Worm (Caenorhabditis elegans) whole organism, midembryonic: ENCODE data around the gene daf-42.

Experiments
- T22C8.4 ChIP-seq: fragments of 200-800 bp; sonication (Bioruptor generic); IDR thresholded peaks from 2 replicates; pipeline ENCODE4 v1.3.6; 2022; ENCODE audit warnings: missing genetic modification characterization, missing compliant biosample characterization
- cog-1 ChIP-seq: sonication (generic microtip); optimal IDR thresholded peaks from 2 replicates; lab custom pipeline; 2016; ENCODE audit warnings: missing genetic modification characterization, missing compliant biosample characterization
- flt-1 ChIP-seq: fragments of 200-800 bp; sonication (Bioruptor generic); IDR thresholded peaks from 2 replicates; pipeline ENCODE4 v1.3.6; 2022; ENCODE audit warnings: missing genetic modification characterization, missing compliant biosample characterization
- klf-2 ChIP-seq: fragments of 200-800 bp; sonication (Bioruptor generic); conservative IDR thresholded peaks from 2 replicates; pipeline ENCODE4 v1.3.6; 2022; ENCODE audit warnings: missing genetic modification reagents, missing genetic modification characterization, missing compliant biosample characterization
- med-1 ChIP-seq: sonication (generic microtip); optimal IDR thresholded peaks from 2 replicates; lab custom pipeline; 2017; ENCODE audit warnings: missing genetic modification characterization, mild to moderate bottlenecking, missing compliant biosample characterization, antibody characterized with exemption, missing genetic modification reagents; ENCODE audit not compliant: insufficient read depth
- ref-1 ChIP-seq: fragments of 200-800 bp; sonication (Bioruptor generic); conservative IDR thresholded peaks from 2 replicates; pipeline ENCODE4 v1.3.6; 2022; ENCODE audit warnings: missing genetic modification reagents, missing genetic modification characterization, missing compliant biosample characterization
- tab-1 ChIP-seq: fragments of 200-800 bp; sonication (Bioruptor generic); IDR thresholded peaks from 2 replicates; pipeline ENCODE4 v1.3.6; 2022; ENCODE audit warnings: missing genetic modification characterization, missing compliant biosample characterization
- ztf-23 ChIP-seq: fragments of 200-800 bp; sonication (Bioruptor generic); IDR thresholded peaks from 2 replicates; pipeline ENCODE4 v1.3.6; 2022; ENCODE audit warnings: missing genetic modification reagents, missing genetic modification characterization, missing compliant biosample characterization
- ztf-29 ChIP-seq: fragments of 200-800 bp; sonication (Bioruptor generic); IDR thresholded peaks from 2 replicates; pipeline ENCODE4 v1.3.6; 2022; ENCODE audit warnings: missing genetic modification reagents, missing genetic modification characterization, missing compliant biosample characterization

Gene daf-42

ce11 chrIV:7310410-7310809 is 36.2 kb downstream of the daf-42 start, which contains the start of gene grl-4:
Gene grl-4, minus strand, starts transcription at chrIV:7310760.
- TF ChIP-seq ztf-29 (GFP tag; lab: Robert Waterston, UW) (no peak), cog-1 (tag; lab: Kevin White, UChicago) (no peak), med-1 (GFP tag; lab: Kevin White, UChicago) (no peak), tab-1 (GFP tag; lab: Robert Waterston, UW) (no peak), ztf-23 (GFP tag; lab: Robert Waterston, UW) (no peak), ref-1 (GFP tag; lab: Robert Waterston, UW) (no peak), klf-2 (GFP tag; lab: Robert Waterston, UW) (no peak), flt-1 (GFP tag; lab: Robert Waterston, UW) (no peak), T22C8.4 (GFP tag; lab: Robert Waterston, UW) (no peak)

DNA sequence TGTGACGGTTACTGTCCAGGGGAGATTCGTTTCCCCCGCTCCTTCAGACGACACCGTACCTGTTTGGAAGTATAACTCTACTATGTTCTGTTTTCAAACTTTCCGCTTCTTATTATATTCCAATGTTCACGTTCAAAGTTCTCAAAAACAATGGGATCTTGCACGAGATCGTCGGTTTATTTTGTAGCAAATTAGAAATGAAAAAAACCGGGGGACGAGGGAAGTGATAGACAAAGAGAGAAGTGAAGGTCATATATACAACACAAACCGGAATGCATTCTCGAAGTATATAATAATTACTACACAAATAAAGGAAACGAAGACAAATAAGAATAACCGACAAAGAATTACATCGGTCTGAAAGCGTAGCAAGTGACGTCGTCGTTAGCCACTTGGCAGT is 37.0 kb downstream of the daf-42 start:
- TF ChIP-seq tab-1 (GFP tag; lab: Robert Waterston, UW) (no peak), flt-1 (GFP tag; lab: Robert Waterston, UW) (no peak), klf-2 (GFP tag; lab: Robert Waterston, UW) (no peak), med-1 (GFP tag; lab: Kevin White, UChicago) (no peak)

DNA sequence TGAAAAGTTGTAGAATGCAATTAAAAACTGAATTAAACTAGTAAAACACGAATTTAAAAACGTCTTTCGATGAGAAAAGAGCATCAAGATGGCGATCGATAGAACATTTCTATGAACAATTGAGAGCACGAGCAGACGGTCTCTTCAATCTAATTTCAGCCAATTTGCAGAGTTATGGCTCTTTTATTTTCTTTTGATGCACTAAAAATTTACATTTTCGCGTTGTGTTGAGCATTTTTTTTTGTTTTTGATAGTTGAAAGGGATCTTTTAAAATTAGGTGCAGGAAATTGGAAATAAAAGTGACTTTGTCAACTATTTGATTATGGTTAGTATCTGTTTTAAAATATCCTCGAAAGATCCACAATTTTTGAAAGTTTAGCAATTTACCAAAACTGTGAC is 37.7 kb downstream of the daf-42 start, which contains the start of gene F42C5.6:
Gene F42C5.6 (minus strand): TSS at position 101 of the 400 bp plus-strand sequence.
- TF ChIP-seq flt-1 (GFP tag; lab: Robert Waterston, UW), result no peak
- no peak for TF ChIP-seq cog-1 (tag; lab: Kevin White, UChicago)
- TF ChIP-seq ztf-29 (GFP tag; lab: Robert Waterston, UW), result no peak
- no peak for TF ChIP-seq ztf-23 (GFP tag; lab: Robert Waterston, UW)
- TF ChIP-seq ref-1 (GFP tag; lab: Robert Waterston, UW), result no peak
- TF ChIP-seq T22C8.4 (GFP tag; lab: Robert Waterston, UW), result no peak
- no peak for TF ChIP-seq med-1 (GFP tag; lab: Kevin White, UChicago)
- no peak for TF ChIP-seq tab-1 (GFP tag; lab: Robert Waterston, UW)
- TF ChIP-seq klf-2 (GFP tag; lab: Robert Waterston, UW), result no peak

DNA sequence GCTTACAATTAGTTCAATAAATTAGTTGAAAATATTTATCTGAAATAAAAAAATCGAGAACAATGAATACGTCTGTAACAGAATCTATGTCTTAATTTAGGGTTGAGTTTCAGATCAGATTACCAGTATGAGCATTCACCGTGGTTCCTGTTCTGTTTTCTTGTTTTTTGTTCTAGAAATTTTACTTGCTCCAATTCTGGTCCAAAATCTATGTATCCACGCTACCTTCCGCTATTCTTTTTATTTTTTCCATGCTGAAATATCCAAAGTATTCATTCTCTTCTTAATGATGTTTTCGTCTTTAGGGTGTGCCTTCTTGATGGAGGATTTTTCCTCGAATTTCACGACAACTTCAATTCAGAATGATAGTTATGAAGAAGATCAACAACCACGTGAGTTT is 41.3 kb downstream of the daf-42 start, which contains the start of gene npr-27:
Gene npr-27 (plus strand): TSS at position 301 of the 400 bp plus-strand sequence.
- no peak for TF ChIP-seq tab-1 (GFP tag; lab: Robert Waterston, UW)
- no peak for TF ChIP-seq med-1 (GFP tag; lab: Kevin White, UChicago)

DNA sequence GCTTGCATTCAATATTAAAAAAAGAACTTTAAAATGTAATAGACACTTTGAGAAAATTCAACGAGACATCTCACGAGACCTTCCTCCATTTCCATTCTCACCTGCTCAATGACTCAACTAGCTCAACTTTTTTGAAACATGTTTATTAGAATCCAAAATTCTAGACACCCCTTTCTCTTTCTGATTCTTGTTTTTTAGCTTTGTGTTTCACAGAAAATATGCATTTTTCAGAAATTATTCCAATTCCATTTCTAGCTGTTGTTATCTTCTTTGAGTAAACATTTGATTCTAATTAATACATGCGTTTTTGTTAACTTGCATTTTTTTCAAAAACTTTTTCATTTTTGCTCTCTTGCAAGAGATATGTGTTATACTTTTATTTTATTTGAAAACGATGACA is 45.2 kb downstream of the daf-42 start:
- TF ChIP-seq med-1 (GFP tag; lab: Kevin White, UChicago) (no peak), T22C8.4 (GFP tag; lab: Robert Waterston, UW) (no peak), ztf-29 (GFP tag; lab: Robert Waterston, UW) (no peak), tab-1 (GFP tag; lab: Robert Waterston, UW) (no peak), klf-2 (GFP tag; lab: Robert Waterston, UW) (no peak), ztf-23 (GFP tag; lab: Robert Waterston, UW) (no peak), flt-1 (GFP tag; lab: Robert Waterston, UW) (no peak), cog-1 (tag; lab: Kevin White, UChicago) (no peak), ref-1 (GFP tag; lab: Robert Waterston, UW) (no peak)

- no peak for TF ChIP-seq cog-1 (tag; lab: Kevin White, UChicago)
- no peak for TF ChIP-seq ztf-23 (GFP tag; lab: Robert Waterston, UW)
- no peak for TF ChIP-seq flt-1 (GFP tag; lab: Robert Waterston, UW)
- no peak for TF ChIP-seq tab-1 (GFP tag; lab: Robert Waterston, UW)
- TF ChIP-seq med-1 (GFP tag; lab: Kevin White, UChicago), result no peak
- TF ChIP-seq ztf-29 (GFP tag; lab: Robert Waterston, UW), result no peak
- TF ChIP-seq klf-2 (GFP tag; lab: Robert Waterston, UW), result no peak
- no peak for TF ChIP-seq ref-1 (GFP tag; lab: Robert Waterston, UW)
- no peak for TF ChIP-seq T22C8.4 (GFP tag; lab: Robert Waterston, UW)
Observed at ce11 chrIV:7294121-7294520, 52.5 kb downstream of the daf-42 start, which contains the start of gene F42C5.5. Gene F42C5.5, minus strand, starts transcription at chrIV:7294221.

ce11 chrIV:7291957-7292356 is 54.7 kb downstream of the daf-42 start, which contains the start of gene F42C5.4:
Gene F42C5.4, minus strand, starts transcription at chrIV:7292127.
- TF ChIP-seq ref-1 (GFP tag; lab: Robert Waterston, UW), result no peak

ce11 chrIV:7291066-7291465 is 55.6 kb downstream of the daf-42 start:
- TF ChIP-seq ztf-23 (GFP tag; lab: Robert Waterston, UW) (no peak), med-1 (GFP tag; lab: Kevin White, UChicago) (no peak), ztf-29 (GFP tag; lab: Robert Waterston, UW) (no peak), T22C8.4 (GFP tag; lab: Robert Waterston, UW) (no peak), cog-1 (tag; lab: Kevin White, UChicago) (no peak), ref-1 (GFP tag; lab: Robert Waterston, UW) (no peak), klf-2 (GFP tag; lab: Robert Waterston, UW) (no peak), flt-1 (GFP tag; lab: Robert Waterston, UW) (no peak), tab-1 (GFP tag; lab: Robert Waterston, UW) (no peak)

- TF ChIP-seq ref-1 (GFP tag; lab: Robert Waterston, UW), result no peak
- TF ChIP-seq T22C8.4 (GFP tag; lab: Robert Waterston, UW), result no peak
- TF ChIP-seq flt-1 (GFP tag; lab: Robert Waterston, UW), result no peak
- no peak for TF ChIP-seq tab-1 (GFP tag; lab: Robert Waterston, UW)
- no peak for TF ChIP-seq ztf-29 (GFP tag; lab: Robert Waterston, UW)
Observed at ce11 chrIV:7287474-7287873, 59.2 kb downstream of the daf-42 start, which contains the start of gene F42C5.3. Gene F42C5.3, minus strand, starts transcription at chrIV:7287574.
